Fruit fly (Drosophila melanogaster) whole organism, wandering third instar larva: ENCODE measurements around the gene nac.

Source experiments
- Dfd ChIP-seq: fragments of >200 bp; optimal IDR thresholded peaks from 2 replicates; lab custom pipeline; 2017; ENCODE audit warnings: missing biosample characterization, missing genetic modification characterization
- Dif ChIP-seq: fragments of 200-275, 200-300 bp; sonication (Bioruptor generic); optimal IDR thresholded peaks from 2 replicates; lab custom pipeline; 2018; ENCODE audit warnings: missing biosample characterization, missing genetic modification characterization; ENCODE audit not compliant: partially characterized antibody
- Hnf4 ChIP-seq: fragments of 200-800 bp; sonication (Bioruptor generic); optimal IDR thresholded peaks from 2 replicates; lab custom pipeline; 2016; ENCODE audit warnings: missing biosample characterization, mild to moderate bottlenecking, missing genetic modification characterization
- N ChIP-seq: fragments of >200 bp; optimal IDR thresholded peaks from 2 replicates; lab custom pipeline; 2018; ENCODE audit warnings: missing biosample characterization, missing external identifiers, missing genetic modification characterization
- Rel ChIP-seq, 2 experiments: fragments of 200-800 bp; sonication (Bioruptor generic) in 1 of 2; optimal IDR thresholded peaks; 2 replicates in 1 of 2; 3 replicates in 1 of 2; lab custom pipeline; 2016 to 2019; ENCODE audit warnings: mild to moderate bottlenecking in 2 of 2, missing biosample characterization in 2 of 2, missing genetic modification characterization in 2 of 2, moderate library complexity in 1 of 2
- Vsx2 ChIP-seq: fragments of 200-300, 225-300 bp; sonication (Bioruptor generic); optimal IDR thresholded peaks from 2 replicates; lab custom pipeline; 2018; ENCODE audit warnings: missing biosample characterization, missing genetic modification characterization; ENCODE audit not compliant: partially characterized antibody
- brk ChIP-seq: fragments of 200-800 bp; sonication (Bioruptor generic); optimal IDR thresholded peaks from 2 replicates; lab custom pipeline; 2016; ENCODE audit warnings: missing biosample characterization, mild to moderate bottlenecking, missing genetic modification characterization
- ey ChIP-seq: fragments of 200-800 bp; sonication (Bioruptor generic); optimal IDR thresholded peaks from 2 replicates; lab custom pipeline; 2016; ENCODE audit warnings: missing biosample characterization, missing genetic modification characterization
- pan ChIP-seq: fragments of >200 bp; optimal IDR thresholded peaks from 2 replicates; lab custom pipeline; 2017
- psq ChIP-seq: fragments of 200-800 bp; sonication (Bioruptor generic); optimal IDR thresholded peaks from 3 replicates; lab custom pipeline; 2017; ENCODE audit warnings: missing biosample characterization, mild to moderate bottlenecking, missing genetic modification characterization, moderate library complexity
- usp ChIP-seq: fragments of >200 bp; optimal IDR thresholded peaks from 2 replicates; lab custom pipeline; 2017; ENCODE audit warnings: missing biosample characterization, missing genetic modification characterization

- TF ChIP-seq ey (GFP tag; lab: Kevin White, UChicago), result no peak
- no peak for TF ChIP-seq Dfd (GFP tag; lab: Kevin White, UChicago)
- no peak for TF ChIP-seq brk (GFP tag; lab: Kevin White, UChicago)
- no peak for TF ChIP-seq psq (GFP tag; lab: Kevin White, UChicago)
- TF ChIP-seq Hnf4 (GFP tag; lab: Kevin White, UChicago), result no peak
- no peak for TF ChIP-seq Vsx2 (GFP tag; lab: Kevin White, UChicago)
- TF ChIP-seq Rel (GFP tag; optimal IDR thresholded peaks at IDR 0.05; lab: Kevin White, UChicago), result no peak
- TF ChIP-seq Rel (tag; optimal IDR thresholded peaks at IDR 0.05; lab: Kevin White, UChicago), result no peak
- no peak for TF ChIP-seq N
- TF ChIP-seq usp (GFP tag; lab: Kevin White, UChicago), result no peak
- no peak for TF ChIP-seq pan (lab: Kevin White, UChicago)
- TF ChIP-seq Dif, result no peak
These were observed 44.0 kb upstream of the nac start for dm6 chr3R:8347835-8348234.
